Fruit fly (Drosophila melanogaster): Measurements from ENCODE around the gene Task7.

Gene Task7

DNA sequence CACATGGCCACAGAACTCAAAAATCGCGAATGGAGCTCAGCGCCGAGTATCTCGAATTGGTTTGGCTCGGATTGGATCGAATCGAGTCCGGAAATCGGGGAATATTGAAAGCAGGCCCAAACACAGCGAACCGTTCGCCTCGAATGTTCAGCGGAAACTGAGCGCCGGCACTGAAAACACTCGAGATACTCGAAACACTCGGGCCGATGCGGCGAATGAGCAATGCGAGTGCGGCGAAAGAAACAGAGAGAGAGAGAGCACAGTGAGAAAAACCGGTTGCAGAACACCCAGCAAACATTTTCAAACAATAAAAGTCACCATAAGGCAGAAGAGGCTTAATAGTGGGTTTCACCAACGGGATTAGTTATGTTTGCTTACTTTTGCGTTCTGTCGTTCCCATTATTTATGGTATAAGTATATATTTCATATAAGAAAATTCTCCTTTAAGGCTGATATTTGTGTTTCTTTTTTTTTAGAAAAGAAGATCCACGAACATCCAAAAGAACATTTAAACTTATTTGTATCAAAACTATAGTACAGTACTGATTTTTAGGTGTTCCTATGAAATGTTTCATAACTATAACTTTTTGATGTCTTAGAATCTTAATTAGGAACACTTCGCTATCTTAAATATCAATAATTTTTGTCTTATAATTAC, 17.6 kb downstream of the Task7 start, which contains the start of gene FER (continued):
- TF ChIP-seq gcm2 (GFP tag; optimal IDR thresholded peaks at IDR 0.05) (no peak), CG6175 (GFP tag; IDR thresholded peaks at IDR 0.05) (no peak), seq (GFP tag; IDR thresholded peaks at IDR 0.05) (no peak; the same call in 1 of the 2 replicates), Optix (GFP tag; IDR thresholded peaks at IDR 0.05) (no peak), CG7271 (tag; optimal IDR thresholded peaks at IDR 0.05) (no peak), CG1233 (GFP tag; optimal IDR thresholded peaks at IDR 0.05) (no peak), dimm (GFP tag; IDR thresholded peaks at IDR 0.05) (no peak), Fer1 (GFP tag; optimal IDR thresholded peaks at IDR 0.05) (peak; percentile 69), CG16815 (GFP tag; optimal IDR thresholded peaks at IDR 0.05) (no peak), fru (optimal IDR thresholded peaks at IDR 0.05) (no peak), D (optimal IDR thresholded peaks at IDR 0.05) (no peak), D (GFP tag; optimal IDR thresholded peaks at IDR 0.05) (no peak), her (GFP tag; optimal IDR thresholded peaks at IDR 0.05) (peak; percentile 61), CG11247 (GFP tag; IDR thresholded peaks at IDR 0.05) (no peak), Opbp (GFP tag; IDR thresholded peaks at IDR 0.05; ENCODE audit: partially characterized antibody) (peak; percentile 70), CG7839 (tag; optimal IDR thresholded peaks at IDR 0.05) (peak; percentile 36), CG7963 (GFP tag; IDR thresholded peaks at IDR 0.05; ENCODE audit: partially characterized antibody) (0 out of 3 replicates have a peak, but pooled peaks have one; percentile 10), CG15514 (GFP tag; optimal IDR thresholded peaks at IDR 0.05) (peak; percentile 63), CG2875 (GFP tag; optimal IDR thresholded peaks at IDR 0.05) (peak; percentile 14), Camta (GFP tag; optimal IDR thresholded peaks at IDR 0.05) (peak; percentile 12), mld (GFP tag; IDR thresholded peaks at IDR 0.05; ENCODE audit: partially characterized antibody) (0 out of 3 replicates have a peak, but pooled peaks have one; percentile 59), NC2β (GFP tag; optimal IDR thresholded peaks at IDR 0.05) (no peak), Rfx (GFP tag; IDR thresholded peaks at IDR 0.05) (peak; percentile 56; the same call in 1 of the 2 replicates), D19B (GFP tag; optimal IDR thresholded peaks at IDR 0.05) (no peak), slp2 (GFP tag; optimal IDR thresholded peaks at IDR 0.05) (no peak), sd (tag; optimal IDR thresholded peaks at IDR 0.05) (peak; percentile 34), CG12299 (tag; optimal IDR thresholded peaks at IDR 0.05) (peak; percentile 38), CG15479 (GFP tag; optimal IDR thresholded peaks at IDR 0.05) (no peak), Hr51 (GFP tag; optimal IDR thresholded peaks at IDR 0.05) (peak in 1 of 2 experiments; percentile 24), CG7556 (GFP tag; optimal IDR thresholded peaks at IDR 0.05) (no peak), Xrp1 (GFP tag; IDR thresholded peaks at IDR 0.05) (peak; percentile 33; the same call in 1 of the 2 replicates), CG6813 (GFP tag; optimal IDR thresholded peaks at IDR 0.05) (peak; percentile 70), CG16813 (GFP tag; IDR thresholded peaks at IDR 0.05; ENCODE audit: partially characterized antibody) (peak; percentile 22; the same call in 1 of the 3 replicates), CG9876 (GFP tag; optimal IDR thresholded peaks at IDR 0.05) (no peak), nerfin-2 (GFP tag; IDR thresholded peaks at IDR 0.05; ENCODE audit: partially characterized antibody) (no peak; the same call in 1 of the 2 replicates), Six4 (GFP tag; optimal IDR thresholded peaks at IDR 0.05) (no peak), ara (GFP tag; IDR thresholded peaks at IDR 0.05) (no peak), CG17612 (GFP tag; IDR thresholded peaks at IDR 0.05) (no peak), odd (GFP tag; optimal IDR thresholded peaks at IDR 0.05) (no peak), Trl (optimal IDR thresholded peaks at IDR 0.05) (peak; percentile 84 to 87), Trl (GFP tag; optimal IDR thresholded peaks at IDR 0.05) (peak; percentile 70), CG10366 (GFP tag; IDR thresholded peaks at IDR 0.05) (no peak), CG3726 (GFP tag; IDR thresholded peaks at IDR 0.05) (no peak), pb (GFP tag; optimal IDR thresholded peaks at IDR 0.05) (peak; percentile 36), CG9609 (GFP tag; optimal IDR thresholded peaks at IDR 0.05) (no peak), CG43689 (GFP tag; IDR thresholded peaks at IDR 0.05) (no peak), CG13624 (GFP tag; optimal IDR thresholded peaks at IDR 0.05) (peak; percentile 2), CG14441 (GFP tag; IDR thresholded peaks at IDR 0.05) (peak; percentile 11; the same call in 1 of the 2 replicates), CG4404 (GFP tag; IDR thresholded peaks at IDR 0.05) (no peak), gsb-n (tag; optimal IDR thresholded peaks at IDR 0.05) (no peak)

Measured in whole organism, embryonic.